Fruit fly (Drosophila melanogaster) whole organism, embryonic: ENCODE measurements around the gene CG44040.

Experiments used
- Antp ChIP-seq: fragments of 200-800 bp; sonication (Bioruptor generic); optimal IDR thresholded peaks from 3 replicates; lab custom pipeline; 2016; ENCODE audit warnings: missing biosample characterization, missing genetic modification characterization
- CG10147 ChIP-seq: fragments of 200-800 bp; sonication (Bioruptor generic); optimal IDR thresholded peaks from 2 replicates; lab custom pipeline; 2019; ENCODE audit warnings: missing biosample characterization, mild to moderate bottlenecking, missing genetic modification characterization, moderate library complexity
- CG11695 ChIP-seq: fragments of 200-800 bp; sonication (Bioruptor generic); IDR thresholded peaks from 3 replicates; pipeline ENCODE4 v1.3.6; 2022; ENCODE audit warnings: missing biosample characterization, missing genetic modification characterization
- CG12104 ChIP-seq: fragments of 200-800 bp; sonication (Bioruptor generic); optimal IDR thresholded peaks from 3 replicates; lab custom pipeline; 2016; ENCODE audit warnings: missing biosample characterization, missing genetic modification characterization
- CG1233 ChIP-seq: fragments of 200-800 bp; sonication (Bioruptor generic); optimal IDR thresholded peaks from 4 replicates; lab custom pipeline; 2018; ENCODE audit warnings: missing biosample characterization, mild to moderate bottlenecking, missing genetic modification characterization
- CG13123 ChIP-seq: fragments of 200-800 bp; sonication (Bioruptor generic); optimal IDR thresholded peaks from 2 replicates; lab custom pipeline; 2016; ENCODE audit warnings: missing biosample characterization, missing genetic modification characterization
- CG13894 ChIP-seq: fragments of 200-800 bp; sonication (Bioruptor generic); optimal IDR thresholded peaks from 3 replicates; lab custom pipeline; 2018; ENCODE audit warnings: missing biosample characterization, mild to moderate bottlenecking, missing genetic modification characterization, moderate library complexity
- CG14050 ChIP-seq: fragments of 200-800 bp; sonication (Bioruptor generic); IDR thresholded peaks from 3 replicates; pipeline ENCODE4 v1.3.6; 2022; ENCODE audit warnings: missing biosample characterization, missing genetic modification characterization
- CG14710 ChIP-seq: fragments of 200-800 bp; sonication (Bioruptor generic); optimal IDR thresholded peaks from 3 replicates; lab custom pipeline; 2019; ENCODE audit warnings: missing biosample characterization, mild to moderate bottlenecking, missing genetic modification characterization, moderate library complexity
- CG1602 ChIP-seq: fragments of 200-800 bp; sonication (Bioruptor generic); optimal IDR thresholded peaks from 3 replicates; lab custom pipeline; 2016; ENCODE audit warnings: missing biosample characterization, missing genetic modification characterization
- CG17829 ChIP-seq: fragments of 200-800 bp; optimal IDR thresholded peaks from 2 replicates; lab custom pipeline; 2019; ENCODE audit warnings: missing biosample characterization, mild to moderate bottlenecking, missing genetic modification characterization, moderate library complexity
- CG17912 ChIP-seq: fragments of 200-800 bp; sonication (Bioruptor generic); optimal IDR thresholded peaks from 2 replicates; lab custom pipeline; 2018; ENCODE audit warnings: missing biosample characterization, mild to moderate bottlenecking, missing genetic modification characterization
- CG2129 ChIP-seq: fragments of 200-800 bp; sonication (Bioruptor generic); IDR thresholded peaks from 2 replicates; pipeline ENCODE4 v1.3.6; 2022; ENCODE audit warnings: missing biosample characterization, missing genetic modification characterization; ENCODE audit not compliant: partially characterized antibody
- CG30431 ChIP-seq: fragments of 200-800 bp; sonication (Bioruptor generic); optimal IDR thresholded peaks from 2 replicates; lab custom pipeline; 2017; ENCODE audit warnings: missing biosample characterization, missing genetic modification characterization
- CG3407 ChIP-seq: fragments of 200-800 bp; sonication (Bioruptor generic); optimal IDR thresholded peaks from 2 replicates; lab custom pipeline; 2018; ENCODE audit warnings: missing biosample characterization, mild to moderate bottlenecking, missing genetic modification characterization
- CG4617 ChIP-seq: fragments of 200-800 bp; sonication (Bioruptor generic); optimal IDR thresholded peaks from 3 replicates; lab custom pipeline; 2016; ENCODE audit warnings: missing biosample characterization, missing genetic modification characterization, borderline replicate concordance
- CG6765 ChIP-seq: fragments of 200-800 bp; sonication (Bioruptor generic); optimal IDR thresholded peaks from 3 replicates; lab custom pipeline; 2017; ENCODE audit warnings: missing biosample characterization, mild to moderate bottlenecking, missing genetic modification characterization
- CG7357 ChIP-seq: fragments of 200-800 bp; sonication (Bioruptor generic); IDR thresholded peaks from 3 replicates; pipeline ENCODE4 v1.3.6; 2022; ENCODE audit warnings: missing biosample characterization, missing genetic modification characterization
- CG7987 ChIP-seq: fragments of 200-800 bp; sonication (Bioruptor generic); optimal IDR thresholded peaks from 2 replicates; lab custom pipeline; 2018; ENCODE audit warnings: missing biosample characterization, mild to moderate bottlenecking, missing genetic modification characterization, moderate library complexity
- CG8924 ChIP-seq: fragments of 200-800 bp; optimal IDR thresholded peaks from 3 replicates; lab custom pipeline; 2019; ENCODE audit warnings: missing biosample characterization, mild to moderate bottlenecking, missing genetic modification characterization, moderate library complexity
- CG9609 ChIP-seq: fragments of 200-800 bp; sonication (Bioruptor generic); optimal IDR thresholded peaks from 3 replicates; lab custom pipeline; 2016; ENCODE audit warnings: missing biosample characterization, missing genetic modification characterization
- CG9876 ChIP-seq: fragments of 200-800 bp; sonication (Bioruptor generic); optimal IDR thresholded peaks from 2 replicates; lab custom pipeline; 2016; ENCODE audit warnings: missing biosample characterization, missing genetic modification characterization
- Dfd ChIP-seq, 2 experiments: fragments of >200 bp; optimal IDR thresholded peaks; 2 replicates each; lab custom pipeline; 2017; ENCODE audit warnings: missing biosample characterization in 2 of 2, missing genetic modification characterization in 2 of 2
- Dll ChIP-seq: fragments of 200-800 bp; sonication (Bioruptor generic); IDR thresholded peaks from 4 replicates; pipeline ENCODE4 v1.3.6; 2022; ENCODE audit warnings: missing biosample characterization, missing genetic modification characterization; ENCODE audit not compliant: partially characterized antibody
- Dp ChIP-seq: fragments of 200-800 bp; sonication (Bioruptor generic); optimal IDR thresholded peaks from 2 replicates; lab custom pipeline; 2018; ENCODE audit warnings: missing biosample characterization, mild to moderate bottlenecking, missing genetic modification characterization, moderate library complexity
- HLH4C ChIP-seq: fragments of 200-800 bp; sonication (Bioruptor generic); IDR thresholded peaks from 3 replicates; pipeline ENCODE4 v1.3.6; 2022; ENCODE audit warnings: missing biosample characterization, missing genetic modification characterization; ENCODE audit not compliant: partially characterized antibody
- HLH54F ChIP-seq: fragments of 200-800 bp; sonication (Bioruptor generic); optimal IDR thresholded peaks from 3 replicates; lab custom pipeline; 2016; ENCODE audit warnings: missing biosample characterization, missing genetic modification characterization
- HLHmδ ChIP-seq: fragments of 200-800 bp; sonication (Bioruptor generic); optimal IDR thresholded peaks from 2 replicates; lab custom pipeline; 2018; ENCODE audit warnings: missing biosample characterization, mild to moderate bottlenecking, missing genetic modification characterization, moderate library complexity
- Hey ChIP-seq: fragments of 200-800 bp; sonication (Bioruptor generic); optimal IDR thresholded peaks from 3 replicates; lab custom pipeline; 2018; ENCODE audit warnings: missing biosample characterization, mild to moderate bottlenecking, missing genetic modification characterization
- HmgD ChIP-seq: fragments of 200-800 bp; sonication (Bioruptor generic); optimal IDR thresholded peaks from 3 replicates; lab custom pipeline; 2016; ENCODE audit warnings: missing biosample characterization, missing genetic modification characterization
- Hr39 ChIP-seq: fragments of >200 bp; optimal IDR thresholded peaks from 2 replicates; lab custom pipeline; 2017
- Lpt ChIP-seq: fragments of >200 bp; optimal IDR thresholded peaks from 2 replicates; lab custom pipeline; 2018; ENCODE audit warnings: missing biosample characterization, missing genetic modification characterization
- Nf-YC ChIP-seq: fragments of 200-800 bp; optimal IDR thresholded peaks from 3 replicates; lab custom pipeline; 2019; ENCODE audit warnings: missing biosample characterization, mild to moderate bottlenecking, missing genetic modification characterization, moderate library complexity
- crp ChIP-seq, 2 experiments: fragments of 200-800 bp; sonication (Bioruptor generic); optimal IDR thresholded peaks; 2 replicates in 1 of 2; 3 replicates in 1 of 2; lab custom pipeline; 2017; ENCODE audit warnings: missing biosample characterization in 2 of 2, missing genetic modification characterization in 2 of 2, mild to moderate bottlenecking in 1 of 2, moderate library complexity in 1 of 2
- dmrt11E ChIP-seq: fragments of 200-800 bp; sonication (Bioruptor generic); optimal IDR thresholded peaks from 3 replicates; lab custom pipeline; 2018; ENCODE audit warnings: missing biosample characterization, mild to moderate bottlenecking, missing genetic modification characterization, moderate library complexity
- ind ChIP-seq: fragments of 200-800 bp; sonication (Bioruptor generic); optimal IDR thresholded peaks from 3 replicates; lab custom pipeline; 2016; ENCODE audit warnings: missing biosample characterization, missing genetic modification characterization
- jigr1 ChIP-seq: fragments of 200-800 bp; sonication (Bioruptor generic); IDR thresholded peaks from 3 replicates; pipeline ENCODE4 v1.3.6; 2022; ENCODE audit warnings: missing biosample characterization, missing genetic modification characterization
- jing ChIP-seq: fragments of 200-800 bp; sonication (Bioruptor generic); optimal IDR thresholded peaks from 2 replicates; lab custom pipeline; 2018; ENCODE audit warnings: missing biosample characterization, mild to moderate bottlenecking, missing genetic modification characterization
- klu ChIP-seq: fragments of 200-800 bp; sonication (Bioruptor generic); IDR thresholded peaks from 2 replicates; pipeline ENCODE4 v1.3.6; 2022; ENCODE audit warnings: missing biosample characterization, missing genetic modification characterization
- lab ChIP-seq: fragments of 200-800 bp; sonication (Bioruptor generic); optimal IDR thresholded peaks from 3 replicates; lab custom pipeline; 2017; ENCODE audit warnings: missing biosample characterization, missing genetic modification characterization, mild to moderate bottlenecking, moderate library complexity, missing genetic modification reagents
- lola ChIP-seq, 3 experiments: fragments of >200 bp in 2 of 3; fragments of 200-800 bp in 1 of 3; sonication (Bioruptor generic) in 1 of 3; optimal IDR thresholded peaks; 2 replicates each; lab custom pipeline; 2017 to 2019; ENCODE audit warnings: missing biosample characterization in 3 of 3, missing genetic modification characterization in 3 of 3, mild to moderate bottlenecking in 1 of 3, moderate library complexity in 1 of 3
- rib ChIP-seq: fragments of 200-800 bp; sonication (Bioruptor generic); IDR thresholded peaks from 2 replicates; pipeline ENCODE4 v1.3.6; 2022; ENCODE audit warnings: missing biosample characterization, missing genetic modification characterization
- scrt ChIP-seq: fragments of 200-800 bp; sonication (Bioruptor generic); optimal IDR thresholded peaks from 2 replicates; lab custom pipeline; 2018; ENCODE audit warnings: missing biosample characterization, mild to moderate bottlenecking, missing genetic modification characterization, moderate library complexity
- sim ChIP-seq: fragments of 200-800 bp; sonication (Bioruptor generic); IDR thresholded peaks from 2 replicates; pipeline ENCODE4 v1.3.6; 2022; ENCODE audit warnings: missing biosample characterization, missing genetic modification characterization
- sima ChIP-seq: fragments of 200-800 bp; sonication (Bioruptor generic); optimal IDR thresholded peaks from 2 replicates; lab custom pipeline; 2016; ENCODE audit warnings: missing biosample characterization, missing genetic modification characterization
- tin ChIP-seq: fragments of 200-800 bp; sonication (Bioruptor generic); optimal IDR thresholded peaks from 3 replicates; lab custom pipeline; 2016; ENCODE audit warnings: missing biosample characterization, missing genetic modification characterization
- twi ChIP-seq: fragments of 200-800 bp; optimal IDR thresholded peaks from 2 replicates; lab custom pipeline; 2019; ENCODE audit warnings: missing biosample characterization, mild to moderate bottlenecking, missing genetic modification characterization, moderate library complexity
- vnd ChIP-seq: fragments of 200-800 bp; sonication (Bioruptor generic); IDR thresholded peaks from 3 replicates; pipeline ENCODE4 v1.3.6; 2022; ENCODE audit warnings: missing biosample characterization, missing genetic modification characterization; ENCODE audit not compliant: partially characterized antibody
- yki ChIP-seq: fragments of >200 bp; optimal IDR thresholded peaks from 3 replicates; lab custom pipeline; 2018

The CG44040 gene

dm6 chr3R:15330472-15330871 is 10.3 kb downstream of the CG44040 start, which contains the start of gene mRpL9 (continued):
- TF ChIP-seq vnd (GFP tag; lab: Robert Waterston, UW) (no peak), HLH4C (GFP tag; lab: Robert Waterston, UW) (0 out of 3 replicates have a peak, but pooled peaks have one; percentile 48), lola (GFP tag; optimal IDR thresholded peaks at IDR 0.05; lab: Kevin White, UChicago) (peak in 1 of 3 experiments; percentile 18), jing (GFP tag; lab: Kevin White, UChicago) (no peak), CG13894 (no peak), CG17912 (no peak), yki (lab: Kevin White, UChicago) (no peak), CG13123 (GFP tag; lab: Kevin White, UChicago) (no peak), lab (GFP tag; lab: Kevin White, UChicago) (no peak), CG2129 (GFP tag; lab: Robert Waterston, UW) (no peak), Hr39 (lab: Kevin White, UChicago) (no peak), sima (no peak), Hey (tag; lab: Kevin White, UChicago) (no peak), CG1602 (GFP tag; lab: Kevin White, UChicago) (no peak), CG14710 (tag; lab: Kevin White, UChicago) (peak; percentile 64), CG30431 (no peak), Antp (peak; percentile 17), CG14050 (GFP tag; lab: Robert Waterston, UW) (no peak), ind (GFP tag; lab: Kevin White, UChicago) (peak; percentile 21), HLH54F (GFP tag; lab: Kevin White, UChicago) (no peak), CG1233 (no peak), CG7987 (GFP tag; lab: Kevin White, UChicago) (no peak), CG9876 (GFP tag; lab: Kevin White, UChicago) (no peak), twi (tag; lab: Kevin White, UChicago) (no peak), CG10147 (GFP tag; lab: Kevin White, UChicago) (no peak), Nf-YC (tag; lab: Kevin White, UChicago) (peak; percentile 26), dmrt11E (no peak), Dfd (GFP tag; optimal IDR thresholded peaks at IDR 0.05; lab: Kevin White, UChicago) (no peak), HLHmδ (no peak), Dp (peak; percentile 61), Dll (GFP tag; lab: Robert Waterston, UW) (peak; percentile 49; the same call in 2 of the 4 replicates), HmgD (GFP tag; lab: Kevin White, UChicago) (peak; percentile 17), CG6765 (GFP tag; lab: Kevin White, UChicago) (no peak), jigr1 (no peak), CG9609 (GFP tag; lab: Kevin White, UChicago) (no peak), CG4617 (GFP tag; lab: Kevin White, UChicago) (peak; percentile 76), scrt (GFP tag; lab: Kevin White, UChicago) (no peak), klu (no peak), Lpt (GFP tag; lab: Kevin White, UChicago) (no peak), CG11695 (GFP tag; lab: Robert Waterston, UW) (no peak), CG3407 (GFP tag; lab: Kevin White, UChicago) (no peak), CG7357 (GFP tag; lab: Robert Waterston, UW) (no peak), sim (GFP tag; lab: Robert Waterston, UW) (no peak), tin (GFP tag; lab: Kevin White, UChicago) (peak; percentile 20), rib (no peak), CG8924 (tag; lab: Kevin White, UChicago) (no peak), CG17829 (tag; lab: Kevin White, UChicago) (peak; percentile 32), crp (GFP tag; optimal IDR thresholded peaks at IDR 0.05; lab: Kevin White, UChicago) (no peak), CG12104 (GFP tag; lab: Kevin White, UChicago) (no peak)
